Fruit fly (Drosophila melanogaster): ENCODE results near the gene Nna1.

- TF ChIP-seq CG15514 (GFP tag; optimal IDR thresholded peaks at IDR 0.05) (no peak), CG2116 (GFP tag; optimal IDR thresholded peaks at IDR 0.05) (no peak), CG3847 (GFP tag; IDR thresholded peaks at IDR 0.05) (no peak)
These were observed 45.9 kb upstream of the Nna1 start for dm6 chrX:13646175-13646574.
